Fruit fly (Drosophila melanogaster) whole organism, embryonic: ENCODE measurements around the gene RhoBTB.

Source experiments
- Bdp1 ChIP-seq: fragments of 200-800 bp; sonication (Bioruptor generic); optimal IDR thresholded peaks from 3 replicates; lab custom pipeline; 2016; ENCODE audit warnings: missing biosample characterization, missing genetic modification characterization
- BtbVII ChIP-seq: fragments of 200-800 bp; sonication (Bioruptor generic); optimal IDR thresholded peaks from 3 replicates; lab custom pipeline; 2017; ENCODE audit warnings: missing biosample characterization, mild to moderate bottlenecking, missing genetic modification characterization
- CG10321 ChIP-seq: fragments of 200-800 bp; sonication (Bioruptor generic); IDR thresholded peaks from 2 replicates; pipeline ENCODE4 v1.3.6; 2022; ENCODE audit warnings: missing biosample characterization, missing genetic modification characterization
- CG10543 ChIP-seq: fragments of 200-800 bp; sonication (Bioruptor generic); optimal IDR thresholded peaks from 3 replicates; lab custom pipeline; 2017; ENCODE audit warnings: missing biosample characterization, mild to moderate bottlenecking, missing genetic modification characterization, moderate library complexity
- CG11093 ChIP-seq: fragments of 200-800 bp; sonication (Bioruptor generic); IDR thresholded peaks from 3 replicates; pipeline ENCODE4 v1.3.6; 2022; ENCODE audit warnings: missing biosample characterization, missing genetic modification characterization
- CG14441 ChIP-seq: fragments of 200-800 bp; sonication (Bioruptor generic); IDR thresholded peaks from 2 replicates; pipeline ENCODE4 v1.3.6; 2022; ENCODE audit warnings: missing biosample characterization, missing genetic modification characterization
- CG15073 ChIP-seq: fragments of 200-800 bp; sonication (Bioruptor generic); optimal IDR thresholded peaks from 2 replicates; lab custom pipeline; 2016; ENCODE audit warnings: missing biosample characterization, missing genetic modification characterization
- CG1603 ChIP-seq: fragments of 200-800 bp; sonication (Bioruptor generic); optimal IDR thresholded peaks from 2 replicates; lab custom pipeline; 2019; ENCODE audit warnings: missing biosample characterization, mild to moderate bottlenecking, missing genetic modification characterization, moderate library complexity
- CG17328 ChIP-seq: fragments of 200-800 bp; sonication (Bioruptor generic); IDR thresholded peaks from 2 replicates; pipeline ENCODE4 v1.3.6; 2022; ENCODE audit warnings: missing biosample characterization, missing genetic modification characterization
- CG17568 ChIP-seq: fragments of 200-800 bp; sonication (Bioruptor generic); optimal IDR thresholded peaks from 2 replicates; lab custom pipeline; 2018; ENCODE audit warnings: missing biosample characterization, mild to moderate bottlenecking, missing genetic modification characterization, moderate library complexity
- CG18619 ChIP-seq: fragments of 200-800 bp; sonication (Bioruptor generic); optimal IDR thresholded peaks from 3 replicates; lab custom pipeline; 2017; ENCODE audit warnings: missing biosample characterization, mild to moderate bottlenecking, missing genetic modification characterization
- CG30431 ChIP-seq: fragments of 200-800 bp; sonication (Bioruptor generic); optimal IDR thresholded peaks from 2 replicates; lab custom pipeline; 2017; ENCODE audit warnings: missing biosample characterization, missing genetic modification characterization
- CG3065 ChIP-seq: fragments of 200-800 bp; sonication (Bioruptor generic); optimal IDR thresholded peaks from 2 replicates; lab custom pipeline; 2016; ENCODE audit warnings: missing biosample characterization, missing genetic modification characterization
- CG6854 ChIP-seq: fragments of 200-800 bp; sonication (Bioruptor generic); optimal IDR thresholded peaks from 3 replicates; lab custom pipeline; 2017; ENCODE audit warnings: missing biosample characterization, mild to moderate bottlenecking, missing genetic modification characterization
- CG7963 ChIP-seq: fragments of 200-800 bp; sonication (Bioruptor generic); IDR thresholded peaks from 3 replicates; pipeline ENCODE4 v1.3.6; 2022; ENCODE audit warnings: missing biosample characterization, missing genetic modification characterization; ENCODE audit not compliant: partially characterized antibody
- CG8359 ChIP-seq: fragments of 200-800 bp; sonication (Bioruptor generic); optimal IDR thresholded peaks from 2 replicates; lab custom pipeline; 2017; ENCODE audit warnings: missing biosample characterization, mild to moderate bottlenecking, missing genetic modification characterization, borderline replicate concordance
- CG8924 ChIP-seq: fragments of 200-800 bp; optimal IDR thresholded peaks from 3 replicates; lab custom pipeline; 2019; ENCODE audit warnings: missing biosample characterization, mild to moderate bottlenecking, missing genetic modification characterization, moderate library complexity
- CTCF ChIP-seq: fragments of 200-800 bp; sonication (Bioruptor generic); optimal IDR thresholded peaks from 2 replicates; lab custom pipeline; 2017; ENCODE audit warnings: missing biosample characterization, mild to moderate bottlenecking, missing genetic modification characterization, moderate library complexity
- D19B ChIP-seq: fragments of 200-800 bp; sonication (Bioruptor generic); optimal IDR thresholded peaks from 2 replicates; lab custom pipeline; 2017; ENCODE audit warnings: missing biosample characterization, mild to moderate bottlenecking, missing genetic modification characterization
- Doc2 ChIP-seq: fragments of 200-800 bp; sonication (Bioruptor generic); IDR thresholded peaks from 2 replicates; pipeline ENCODE4 v1.3.6; 2022; ENCODE audit warnings: missing biosample characterization, missing genetic modification characterization
- Fer1 ChIP-seq: fragments of 200-800 bp; sonication (Bioruptor generic); optimal IDR thresholded peaks from 2 replicates; lab custom pipeline; 2017; ENCODE audit warnings: missing biosample characterization, mild to moderate bottlenecking, missing genetic modification characterization
- Hr51 ChIP-seq, 2 experiments: fragments of 200-800 bp; sonication (Bioruptor generic); optimal IDR thresholded peaks; 2 replicates in 1 of 2; 3 replicates in 1 of 2; lab custom pipeline; 2016 to 2018; ENCODE audit warnings: missing biosample characterization in 2 of 2, missing genetic modification characterization in 2 of 2, mild to moderate bottlenecking in 1 of 2, moderate library complexity in 1 of 2
- Hr78 ChIP-seq, 2 experiments: fragments of 200-800 bp in 1 of 2; fragments of >200 bp in 1 of 2; sonication (Bioruptor generic) in 1 of 2; optimal IDR thresholded peaks; 2 replicates each; lab custom pipeline; 2017 to 2019; ENCODE audit warnings: missing biosample characterization in 2 of 2, missing genetic modification characterization in 2 of 2, mild to moderate bottlenecking in 1 of 2, moderate library complexity in 1 of 2
- Lpt ChIP-seq: fragments of >200 bp; optimal IDR thresholded peaks from 2 replicates; lab custom pipeline; 2018; ENCODE audit warnings: missing biosample characterization, missing genetic modification characterization
- Mad ChIP-seq: fragments of 200-800 bp; sonication (Bioruptor generic); optimal IDR thresholded peaks from 2 replicates; lab custom pipeline; 2016; ENCODE audit warnings: missing biosample characterization, missing genetic modification characterization
- Med ChIP-seq: fragments of 200-800 bp; sonication (Bioruptor generic); peaks from one replicate; lab custom pipeline; 2016; ENCODE audit warnings: missing biosample characterization, missing genetic modification characterization, mild to moderate bottlenecking, inconsistent platforms, moderate library complexity
- NC2β ChIP-seq: fragments of 200-800 bp; sonication (Bioruptor generic); optimal IDR thresholded peaks from 2 replicates; lab custom pipeline; 2016; ENCODE audit warnings: missing biosample characterization, missing genetic modification characterization
- Neu2 ChIP-seq: fragments of 200-800 bp; sonication (Bioruptor generic); optimal IDR thresholded peaks from 3 replicates; lab custom pipeline; 2016; ENCODE audit warnings: missing biosample characterization, missing genetic modification characterization, borderline replicate concordance
- Pdp1 ChIP-seq, 2 experiments: fragments of 200-800 bp; sonication (Bioruptor generic); optimal IDR thresholded peaks; 3 replicates each; lab custom pipeline; 2016; ENCODE audit warnings: missing biosample characterization in 2 of 2, missing genetic modification characterization in 2 of 2, mild to moderate bottlenecking in 1 of 2, moderate library complexity in 1 of 2
- Sox102F ChIP-seq: fragments of 200-800 bp; sonication (Bioruptor generic); optimal IDR thresholded peaks from 2 replicates; lab custom pipeline; 2018; ENCODE audit warnings: missing biosample characterization, mild to moderate bottlenecking, missing genetic modification characterization, moderate library complexity
- Trl ChIP-seq, 3 experiments: fragments of >200 bp in 2 of 3; fragments of 200-800 bp in 1 of 3; sonication (Bioruptor generic) in 1 of 3; optimal IDR thresholded peaks; 2 replicates in 1 of 3; 3 replicates in 2 of 3; lab custom pipeline; 2016 to 2017; ENCODE audit warnings: missing biosample characterization in 1 of 3, missing genetic modification characterization in 1 of 3
- abd-A ChIP-seq: fragments of 200-800 bp; sonication (Bioruptor generic); optimal IDR thresholded peaks from 3 replicates; lab custom pipeline; 2019; ENCODE audit warnings: missing biosample characterization, mild to moderate bottlenecking, missing genetic modification characterization, moderate library complexity
- ara ChIP-seq: fragments of 200-800 bp; sonication (Bioruptor generic); IDR thresholded peaks from 2 replicates; pipeline ENCODE4 v1.3.6; 2022; ENCODE audit warnings: missing biosample characterization, missing genetic modification characterization
- btn ChIP-seq: fragments of 200-800 bp; sonication (Bioruptor generic); optimal IDR thresholded peaks from 2 replicates; lab custom pipeline; 2016; ENCODE audit warnings: missing biosample characterization, missing genetic modification characterization
- ewg ChIP-seq: fragments of 200-800 bp; sonication (Bioruptor generic); optimal IDR thresholded peaks from 3 replicates; lab custom pipeline; 2017; ENCODE audit warnings: mild to moderate bottlenecking, missing biosample characterization, missing genetic modification reagents, missing genetic modification characterization
- gem ChIP-seq: fragments of 200-800 bp; sonication (Bioruptor generic); optimal IDR thresholded peaks from 2 replicates; lab custom pipeline; 2019; ENCODE audit warnings: missing biosample characterization, mild to moderate bottlenecking, missing genetic modification characterization, moderate library complexity
- her ChIP-seq: fragments of 200-800 bp; sonication (Bioruptor generic); optimal IDR thresholded peaks from 2 replicates; lab custom pipeline; 2016; ENCODE audit warnings: missing biosample characterization, missing genetic modification characterization
- insv ChIP-seq, 2 experiments: fragments of 200-800 bp; sonication (Bioruptor generic); optimal IDR thresholded peaks; 3 replicates each; lab custom pipeline; 2016 to 2018; ENCODE audit warnings: missing biosample characterization in 2 of 2, missing genetic modification characterization in 2 of 2
- jigr1 ChIP-seq: fragments of 200-800 bp; sonication (Bioruptor generic); IDR thresholded peaks from 3 replicates; pipeline ENCODE4 v1.3.6; 2022; ENCODE audit warnings: missing biosample characterization, missing genetic modification characterization
- oc ChIP-seq: fragments of 200-800 bp; sonication (Bioruptor generic); optimal IDR thresholded peaks from 2 replicates; lab custom pipeline; 2018; ENCODE audit warnings: missing biosample characterization, mild to moderate bottlenecking, missing genetic modification characterization, moderate library complexity
- p53 ChIP-seq: fragments of 200-800 bp; sonication (Bioruptor generic); optimal IDR thresholded peaks from 2 replicates; lab custom pipeline; 2016; ENCODE audit warnings: missing biosample characterization, missing genetic modification characterization
- sens ChIP-seq: fragments of 200-800 bp; sonication (Bioruptor generic); peaks from one replicate; lab custom pipeline; 2016; ENCODE audit warnings: missing biosample characterization, missing genetic modification characterization
- stwl ChIP-seq: fragments of 200-800 bp; sonication (Bioruptor generic); optimal IDR thresholded peaks from 3 replicates; lab custom pipeline; 2018; ENCODE audit warnings: missing biosample characterization, mild to moderate bottlenecking, missing genetic modification characterization, moderate library complexity
- vnd ChIP-seq: fragments of 200-800 bp; sonication (Bioruptor generic); IDR thresholded peaks from 3 replicates; pipeline ENCODE4 v1.3.6; 2022; ENCODE audit warnings: missing biosample characterization, missing genetic modification characterization; ENCODE audit not compliant: partially characterized antibody

Gene RhoBTB

dm6 chr3L:20399550-20400109 is 23.6 kb downstream of the RhoBTB start (continued):
- TF ChIP-seq gem (tag; lab: Kevin White, UChicago) (peak; percentile 93), CG8924 (tag; lab: Kevin White, UChicago) (peak; percentile 93), CG7963 (GFP tag; lab: Robert Waterston, UW) (no peak), Fer1 (GFP tag; lab: Kevin White, UChicago) (peak; percentile 88), p53 (no peak), Bdp1 (GFP tag; lab: Kevin White, UChicago) (peak; percentile 68), Lpt (no peak), NC2β (GFP tag; lab: Kevin White, UChicago) (peak; percentile 73), stwl (tag; lab: Kevin White, UChicago) (no peak), insv (GFP tag; optimal IDR thresholded peaks at IDR 0.05; lab: Kevin White, UChicago) (peak in 1 of 2 experiments; percentile 57), D19B (GFP tag; lab: Kevin White, UChicago) (peak; percentile 68), oc (tag; lab: Kevin White, UChicago) (peak; percentile 85), abd-A (tag; lab: Kevin White, UChicago) (peak; percentile 54), CG30431 (GFP tag; lab: Kevin White, UChicago) (peak; percentile 78), Hr78 (GFP tag; optimal IDR thresholded peaks at IDR 0.05; lab: Kevin White, UChicago) (peak in 1 of 2 experiments; percentile 59)

dm6 chr3L:20400515-20400914 is 24.5 kb downstream of the RhoBTB start:
- TF ChIP-seq Pdp1 (GFP tag; optimal IDR thresholded peaks at IDR 0.05; lab: Kevin White, UChicago), result peak in 1 of 2 experiments; percentile 10
- TF ChIP-seq Hr51 (GFP tag; optimal IDR thresholded peaks at IDR 0.05; lab: Kevin White, UChicago), result peak in 1 of 2 experiments; percentile 5
- no peak for TF ChIP-seq CG17328 (GFP tag; lab: Robert Waterston, UW)
- peak; percentile 17 for TF ChIP-seq Med
- peak; percentile 82 for TF ChIP-seq sens
- TF ChIP-seq Hr78 (GFP tag; optimal IDR thresholded peaks at IDR 0.05; lab: Kevin White, UChicago), result no peak

- TF ChIP-seq CG17568 (GFP tag; lab: Kevin White, UChicago) (peak; percentile 18), CG10543 (peak; percentile 81), BtbVII (GFP tag; lab: Kevin White, UChicago) (peak; percentile 66), Trl (optimal IDR thresholded peaks at IDR 0.05; lab: Kevin White, UChicago) (peak; percentile 97 to 98), Trl (GFP tag; optimal IDR thresholded peaks at IDR 0.05; lab: Kevin White, UChicago) (peak; percentile 80), insv (GFP tag; optimal IDR thresholded peaks at IDR 0.05; lab: Kevin White, UChicago) (peak in 1 of 2 experiments; percentile 72), Doc2 (GFP tag; lab: Robert Waterston, UW) (no peak), CG11093 (GFP tag; lab: Robert Waterston, UW) (no peak), CG15073 (GFP tag; lab: Kevin White, UChicago) (peak; percentile 92), NC2β (GFP tag; lab: Kevin White, UChicago) (peak; percentile 13), ara (peak; percentile 49), CG1603 (tag; lab: Kevin White, UChicago) (peak; percentile 27), CG18619 (GFP tag; lab: Kevin White, UChicago) (no peak), Neu2 (no peak), CTCF (GFP tag; lab: Kevin White, UChicago) (peak; percentile 36), vnd (peak; percentile 43; the same call in 1 of the 3 replicates), CG6854 (GFP tag; lab: Kevin White, UChicago) (peak; percentile 72), CG3065 (GFP tag; lab: Kevin White, UChicago) (no peak), CG8359 (no peak), ewg (no peak), jigr1 (GFP tag; lab: Robert Waterston, UW) (no peak), CG14441 (no peak), CG10321 (no peak), Sox102F (no peak), her (GFP tag; lab: Kevin White, UChicago) (peak; percentile 70), Mad (no peak), btn (GFP tag; lab: Kevin White, UChicago) (no peak)
These were observed 25.2 kb downstream of the RhoBTB start, which contains the start of gene trbl for dm6 chr3L:20401026-20401912. Gene trbl, minus strand, starts transcription at chr3L:20401609.
